Fruit fly (Drosophila melanogaster) whole organism, embryonic: ENCODE results near the gene ZnT86D.

Source experiments
- BEAF-32 ChIP-seq: fragments of 200-800 bp; sonication (Bioruptor generic); optimal IDR thresholded peaks from 3 replicates; lab custom pipeline; 2017; ENCODE audit warnings: missing biosample characterization, missing genetic modification characterization, mild to moderate bottlenecking, moderate library complexity, missing genetic modification reagents
- CG11560 ChIP-seq: fragments of 200-800 bp; sonication (Bioruptor generic); IDR thresholded peaks from 3 replicates; pipeline ENCODE4 v1.3.6; 2022; ENCODE audit warnings: missing biosample characterization, missing genetic modification characterization
- CG12071 ChIP-seq: fragments of 200-800 bp; sonication (Bioruptor generic); optimal IDR thresholded peaks from 3 replicates; lab custom pipeline; 2018; ENCODE audit warnings: missing biosample characterization, mild to moderate bottlenecking, missing genetic modification characterization
- CG18619 ChIP-seq: fragments of 200-800 bp; sonication (Bioruptor generic); optimal IDR thresholded peaks from 3 replicates; lab custom pipeline; 2017; ENCODE audit warnings: missing biosample characterization, mild to moderate bottlenecking, missing genetic modification characterization
- CG2116 ChIP-seq: fragments of 200-800 bp; sonication (Bioruptor generic); optimal IDR thresholded peaks from 3 replicates; lab custom pipeline; 2018; ENCODE audit warnings: missing biosample characterization, mild to moderate bottlenecking, missing genetic modification characterization
- CG32772 ChIP-seq: fragments of 200-800 bp; sonication (Bioruptor generic); IDR thresholded peaks from 2 replicates; pipeline ENCODE4 v1.3.6; 2022; ENCODE audit warnings: missing biosample characterization, missing genetic modification characterization
- CG42726 ChIP-seq: fragments of 200-800 bp; sonication (Bioruptor generic); IDR thresholded peaks from 2 replicates; pipeline ENCODE4 v1.3.6; 2022; ENCODE audit warnings: missing biosample characterization, missing genetic modification characterization; ENCODE audit not compliant: partially characterized antibody
- CG6689 ChIP-seq: fragments of 200-800 bp; sonication (Bioruptor generic); IDR thresholded peaks from 2 replicates; pipeline ENCODE4 v1.3.6; 2022; ENCODE audit warnings: missing biosample characterization, missing genetic modification characterization
- CG8765 ChIP-seq: fragments of 200-800 bp; sonication (Bioruptor generic); IDR thresholded peaks from 2 replicates; pipeline ENCODE4 v1.3.6; 2022; ENCODE audit warnings: missing biosample characterization, missing genetic modification characterization
- CG9797 ChIP-seq: fragments of 200-800 bp; sonication (Bioruptor generic); optimal IDR thresholded peaks from 3 replicates; lab custom pipeline; 2018; ENCODE audit warnings: missing biosample characterization, mild to moderate bottlenecking, missing genetic modification characterization
- CG9932 ChIP-seq: fragments of 200-800 bp; sonication (Bioruptor generic); IDR thresholded peaks from 2 replicates; pipeline ENCODE4 v1.3.6; 2022; ENCODE audit warnings: missing biosample characterization, missing genetic modification characterization
- D ChIP-seq, 2 experiments: fragments of 200-800 bp in 1 of 2; fragments of >200 bp in 1 of 2; sonication (Bioruptor generic) in 1 of 2; optimal IDR thresholded peaks; 2 replicates in 1 of 2; 3 replicates in 1 of 2; lab custom pipeline; 2017; ENCODE audit warnings: mild to moderate bottlenecking in 1 of 2, missing biosample characterization in 1 of 2, missing genetic modification characterization in 1 of 2, missing genetic modification reagents in 1 of 2
- Dip2 ChIP-seq: fragments of 200-800 bp; sonication (Bioruptor generic); IDR thresholded peaks from 2 replicates; pipeline ENCODE4 v1.3.6; 2022; ENCODE audit warnings: missing biosample characterization, missing genetic modification characterization
- Dref ChIP-seq: fragments of 200-800 bp; sonication (Bioruptor generic); IDR thresholded peaks from 2 replicates; pipeline ENCODE4 v1.3.6; 2022; ENCODE audit warnings: missing biosample characterization, missing genetic modification characterization
- E2f2 ChIP-seq: fragments of 200-800 bp; sonication (Bioruptor generic); IDR thresholded peaks from 2 replicates; pipeline ENCODE4 v1.3.6; 2022; ENCODE audit warnings: missing biosample characterization, missing genetic modification characterization
- Elba2 ChIP-seq: fragments of 200-800 bp; sonication (Bioruptor generic); optimal IDR thresholded peaks from 3 replicates; lab custom pipeline; 2016; ENCODE audit warnings: missing biosample characterization, missing genetic modification characterization
- Fer1 ChIP-seq: fragments of 200-800 bp; sonication (Bioruptor generic); optimal IDR thresholded peaks from 2 replicates; lab custom pipeline; 2017; ENCODE audit warnings: missing biosample characterization, mild to moderate bottlenecking, missing genetic modification characterization
- HLH4C ChIP-seq: fragments of 200-800 bp; sonication (Bioruptor generic); IDR thresholded peaks from 3 replicates; pipeline ENCODE4 v1.3.6; 2022; ENCODE audit warnings: missing biosample characterization, missing genetic modification characterization; ENCODE audit not compliant: partially characterized antibody
- Hand ChIP-seq: fragments of 200-800 bp; sonication (Bioruptor generic); optimal IDR thresholded peaks from 2 replicates; lab custom pipeline; 2017; ENCODE audit warnings: mild to moderate bottlenecking, missing biosample characterization, missing genetic modification reagents, missing genetic modification characterization
- HmgZ ChIP-seq: fragments of 200-800 bp; sonication (Bioruptor generic); optimal IDR thresholded peaks from 2 replicates; lab custom pipeline; 2018; ENCODE audit warnings: missing biosample characterization, mild to moderate bottlenecking, missing genetic modification characterization
- Jarid2 ChIP-seq: fragments of 200-800 bp; sonication (Bioruptor generic); optimal IDR thresholded peaks from 3 replicates; lab custom pipeline; 2017; ENCODE audit warnings: mild to moderate bottlenecking, missing biosample characterization, missing genetic modification reagents, missing genetic modification characterization
- Lim3 ChIP-seq: fragments of 200-800 bp; sonication (Bioruptor generic); IDR thresholded peaks from 2 replicates; pipeline ENCODE4 v1.3.6; 2022; ENCODE audit warnings: missing biosample characterization, missing genetic modification characterization
- Optix ChIP-seq: fragments of 200-800 bp; sonication (Bioruptor generic); IDR thresholded peaks from 3 replicates; pipeline ENCODE4 v1.3.6; 2022; ENCODE audit warnings: missing biosample characterization, missing genetic modification characterization
- Scr ChIP-seq: fragments of 200-800 bp; sonication (Bioruptor generic); IDR thresholded peaks from 2 replicates; pipeline ENCODE4 v1.3.6; 2022; ENCODE audit warnings: missing biosample characterization, missing genetic modification characterization; ENCODE audit not compliant: partially characterized antibody
- Sry-δ ChIP-seq: fragments of 200-800 bp; sonication (Bioruptor generic); optimal IDR thresholded peaks from 2 replicates; lab custom pipeline; 2016; ENCODE audit warnings: missing biosample characterization, missing genetic modification characterization
- Stat92E ChIP-seq, 3 experiments: fragments of >200 bp in 2 of 3; fragments of 200-800 bp in 1 of 3; sonication (Bioruptor generic) in 1 of 3; optimal IDR thresholded peaks; 2 replicates each; lab custom pipeline; 2017 to 2019; ENCODE audit warnings: missing biosample characterization in 3 of 3, missing genetic modification characterization in 3 of 3, mild to moderate bottlenecking in 1 of 3, moderate library complexity in 1 of 3
- croc ChIP-seq: fragments of 200-800 bp; sonication (Bioruptor generic); conservative IDR thresholded peaks from 3 replicates; pipeline ENCODE4 v1.3.6; 2022; ENCODE audit warnings: missing biosample characterization, missing genetic modification characterization
- crp ChIP-seq, 2 experiments: fragments of 200-800 bp; sonication (Bioruptor generic); optimal IDR thresholded peaks; 2 replicates in 1 of 2; 3 replicates in 1 of 2; lab custom pipeline; 2017; ENCODE audit warnings: missing biosample characterization in 2 of 2, missing genetic modification characterization in 2 of 2, mild to moderate bottlenecking in 1 of 2, moderate library complexity in 1 of 2
- gsb ChIP-seq: fragments of 200-800 bp; sonication (Bioruptor generic); IDR thresholded peaks from 2 replicates; pipeline ENCODE4 v1.3.6; 2022; ENCODE audit warnings: missing biosample characterization, missing genetic modification characterization
- jigr1 ChIP-seq: fragments of 200-800 bp; sonication (Bioruptor generic); IDR thresholded peaks from 3 replicates; pipeline ENCODE4 v1.3.6; 2022; ENCODE audit warnings: missing biosample characterization, missing genetic modification characterization
- lmd ChIP-seq: fragments of 200-800 bp; sonication (Bioruptor generic); IDR thresholded peaks from 2 replicates; pipeline ENCODE4 v1.3.6; 2022; ENCODE audit warnings: missing biosample characterization, missing genetic modification characterization
- mirr ChIP-seq: fragments of 200-800 bp; sonication (Bioruptor generic); optimal IDR thresholded peaks from 3 replicates; lab custom pipeline; 2018; ENCODE audit warnings: missing biosample characterization, mild to moderate bottlenecking, missing genetic modification characterization
- nau ChIP-seq: fragments of 200-800 bp; sonication (Bioruptor generic); optimal IDR thresholded peaks from 3 replicates; lab custom pipeline; 2017; ENCODE audit warnings: missing biosample characterization, mild to moderate bottlenecking, missing genetic modification characterization, missing genetic modification reagents
- nerfin-2 ChIP-seq: fragments of 200-800 bp; sonication (Bioruptor generic); IDR thresholded peaks from 2 replicates; pipeline ENCODE4 v1.3.6; 2022; ENCODE audit warnings: missing biosample characterization, missing genetic modification characterization; ENCODE audit not compliant: partially characterized antibody
- otp ChIP-seq: fragments of 200-800 bp; sonication (Bioruptor generic); IDR thresholded peaks from 3 replicates; pipeline ENCODE4, ENCODE4 v1.3.6; 2022; ENCODE audit warnings: missing biosample characterization, missing genetic modification characterization
- pb ChIP-seq: fragments of 200-800 bp; sonication (Bioruptor generic); optimal IDR thresholded peaks from 3 replicates; lab custom pipeline; 2016; ENCODE audit warnings: missing biosample characterization, missing genetic modification characterization
- pzg ChIP-seq: fragments of 200-800 bp; sonication (Bioruptor generic); optimal IDR thresholded peaks from 3 replicates; lab custom pipeline; 2018; ENCODE audit warnings: missing biosample characterization, mild to moderate bottlenecking, missing genetic modification characterization, moderate library complexity
- run ChIP-seq: fragments of 200-800 bp; sonication (Bioruptor generic); optimal IDR thresholded peaks from 3 replicates; lab custom pipeline; 2018; ENCODE audit warnings: missing biosample characterization, mild to moderate bottlenecking, missing genetic modification characterization
- scrt ChIP-seq: fragments of 200-800 bp; sonication (Bioruptor generic); optimal IDR thresholded peaks from 2 replicates; lab custom pipeline; 2018; ENCODE audit warnings: missing biosample characterization, mild to moderate bottlenecking, missing genetic modification characterization, moderate library complexity
- slbo ChIP-seq: fragments of 200-800 bp; sonication (Bioruptor generic); IDR thresholded peaks from 2 replicates; pipeline ENCODE4 v1.3.6; 2022; ENCODE audit warnings: missing biosample characterization, missing genetic modification characterization
- slou ChIP-seq: fragments of 200-800 bp; sonication (Bioruptor generic); optimal IDR thresholded peaks from 3 replicates; lab custom pipeline; 2016; ENCODE audit warnings: missing biosample characterization, missing genetic modification characterization
- so ChIP-seq: fragments of 200-800 bp; sonication (Bioruptor generic); IDR thresholded peaks from 3 replicates; pipeline ENCODE4 v1.3.6; 2022; ENCODE audit warnings: missing biosample characterization, missing genetic modification characterization
- tgo ChIP-seq: fragments of 200-800 bp; sonication (Bioruptor generic); IDR thresholded peaks from 3 replicates; pipeline ENCODE4 v1.3.6; 2022; ENCODE audit warnings: missing biosample characterization, missing genetic modification characterization
- usp ChIP-seq: fragments of >200 bp; optimal IDR thresholded peaks from 2 replicates; lab custom pipeline; 2017; ENCODE audit warnings: missing biosample characterization, missing genetic modification characterization
- vfl ChIP-seq: fragments of 200-800 bp; sonication (Bioruptor generic); optimal IDR thresholded peaks from 2 replicates; lab custom pipeline; 2016; ENCODE audit warnings: missing biosample characterization, missing genetic modification characterization
- vnd ChIP-seq: fragments of 200-800 bp; sonication (Bioruptor generic); IDR thresholded peaks from 3 replicates; pipeline ENCODE4 v1.3.6; 2022; ENCODE audit warnings: missing biosample characterization, missing genetic modification characterization; ENCODE audit not compliant: partially characterized antibody
- vvl ChIP-seq: fragments of 200-800 bp; sonication (Bioruptor generic); IDR thresholded peaks from 2 replicates; pipeline ENCODE4 v1.3.6; 2022; ENCODE audit warnings: missing biosample characterization, missing genetic modification characterization
- zf30C ChIP-seq: fragments of 200-800 bp; sonication (Bioruptor generic); optimal IDR thresholded peaks from 3 replicates; lab custom pipeline; 2018; ENCODE audit warnings: missing biosample characterization, mild to moderate bottlenecking, missing genetic modification characterization

The ZnT86D gene

dm6 chr3R:11211291-11212061 lies 2.9 kb downstream of the ZnT86D start (continued):
- 0 out of 3 replicates have a peak, but pooled peaks have one; percentile 24 for TF ChIP-seq HLH4C
- TF ChIP-seq pzg: peak; percentile 20
- TF ChIP-seq BEAF-32: peak; percentile 5
- no peak for TF ChIP-seq Dip2 (GFP tag; lab: Robert Waterston, UW)
- no peak for TF ChIP-seq jigr1 (GFP tag; lab: Robert Waterston, UW)
- peak; percentile 64; the same call in 1 of the 3 replicates for TF ChIP-seq so (GFP tag; lab: Robert Waterston, UW)
- TF ChIP-seq CG9932 (GFP tag; lab: Robert Waterston, UW): peak; percentile 87
- peak; percentile 18 for TF ChIP-seq CG2116
- no peak for TF ChIP-seq Stat92E (GFP tag; optimal IDR thresholded peaks at IDR 0.05; lab: Kevin White, UChicago)
- TF ChIP-seq CG18619 (GFP tag; lab: Kevin White, UChicago): peak; percentile 40
- no peak for TF ChIP-seq usp (GFP tag; lab: Kevin White, UChicago)
- TF ChIP-seq HmgZ (tag; lab: Kevin White, UChicago): peak; percentile 63
- TF ChIP-seq Lim3 (GFP tag; lab: Robert Waterston, UW): 0 out of 2 replicates have a peak, but pooled peaks have one; percentile 7
- TF ChIP-seq CG9797: peak; percentile 10
- peak; percentile 73 for TF ChIP-seq vfl (GFP tag; lab: Kevin White, UChicago)
- TF ChIP-seq gsb: no peak
- peak; percentile 17; the same call in 1 of the 3 replicates for TF ChIP-seq croc (GFP tag; lab: Robert Waterston, UW)
- peak; percentile 34 for TF ChIP-seq pb (GFP tag; lab: Kevin White, UChicago)
- peak; percentile 63 for TF ChIP-seq Fer1
- no peak for TF ChIP-seq crp (GFP tag; optimal IDR thresholded peaks at IDR 0.05; lab: Kevin White, UChicago)
- peak; percentile 8; the same call in 1 of the 2 replicates for TF ChIP-seq CG8765
- peak; percentile 57 for TF ChIP-seq slou (GFP tag; lab: Kevin White, UChicago)
- peak; percentile 18; the same call in 1 of the 2 replicates for TF ChIP-seq Dref
- no peak; the same call in 2 of the 3 replicates for TF ChIP-seq otp (GFP tag; lab: Robert Waterston, UW)
- peak; percentile 35; the same call in 1 of the 3 replicates for TF ChIP-seq Optix (GFP tag; lab: Robert Waterston, UW)
- peak; percentile 68 for TF ChIP-seq mirr (GFP tag; lab: Kevin White, UChicago)
- TF ChIP-seq CG42726: no peak
- TF ChIP-seq E2f2: 0 out of 2 replicates have a peak, but pooled peaks have one; percentile 15
- TF ChIP-seq CG6689 (GFP tag; lab: Robert Waterston, UW): peak; percentile 82
- TF ChIP-seq Scr (GFP tag; lab: Robert Waterston, UW): no peak
- no peak for TF ChIP-seq vnd (GFP tag; lab: Robert Waterston, UW)
- no peak for TF ChIP-seq run
- peak; percentile 61 for TF ChIP-seq CG32772
- peak; percentile 90 for TF ChIP-seq slbo (GFP tag; lab: Robert Waterston, UW)
- TF ChIP-seq lmd (GFP tag; lab: Robert Waterston, UW): peak; percentile 81
- TF ChIP-seq zf30C (GFP tag; lab: Kevin White, UChicago): no peak
- no peak for TF ChIP-seq Elba2 (GFP tag; lab: Kevin White, UChicago)
- peak; percentile 81 for TF ChIP-seq vvl
- TF ChIP-seq tgo (GFP tag; lab: Robert Waterston, UW): peak; percentile 79
- peak; percentile 99 for TF ChIP-seq scrt (GFP tag; lab: Kevin White, UChicago)
- no peak for TF ChIP-seq Hand (GFP tag; lab: Kevin White, UChicago)
- peak; percentile 58 for TF ChIP-seq CG12071 (GFP tag; lab: Kevin White, UChicago)
- peak; percentile 12 for TF ChIP-seq nau (GFP tag; lab: Kevin White, UChicago)
- TF ChIP-seq Sry-δ (GFP tag; lab: Kevin White, UChicago): peak; percentile 34
- no peak for TF ChIP-seq Jarid2 (GFP tag; lab: Kevin White, UChicago)
- no peak for TF ChIP-seq CG11560 (tag; lab: Robert Waterston, UW)
- no peak for TF ChIP-seq nerfin-2 (GFP tag; lab: Robert Waterston, UW)
- no peak for TF ChIP-seq D (optimal IDR thresholded peaks at IDR 0.05; lab: Kevin White, UChicago)
- peak; percentile 25 for TF ChIP-seq D (GFP tag; optimal IDR thresholded peaks at IDR 0.05; lab: Kevin White, UChicago)
